Fruit fly (Drosophila melanogaster): ENCODE data around the gene CG7988.

CG7988 gene

dm6 chr3R:18255281-18255680 is 35.0 kb downstream of the CG7988 start, which contains the start of the genes Ada2a, Polr2D, Tgs1 and moi (continued):
- TF ChIP-seq pzg (GFP tag; optimal IDR thresholded peaks at IDR 0.05) (peak; percentile 72), CG2875 (GFP tag; optimal IDR thresholded peaks at IDR 0.05) (no peak), CG6813 (GFP tag; optimal IDR thresholded peaks at IDR 0.05) (no peak), E2f2 (GFP tag; IDR thresholded peaks at IDR 0.05) (peak; percentile 79), pan (optimal IDR thresholded peaks at IDR 0.05) (no peak), pan (GFP tag; optimal IDR thresholded peaks at IDR 0.05 in 1 of 2, IDR thresholded peaks at IDR 0.05 in 1 of 2) (no peak), jigr1 (GFP tag; IDR thresholded peaks at IDR 0.05) (no peak), CG4707 (GFP tag; optimal IDR thresholded peaks at IDR 0.05) (no peak), hb (GFP tag; IDR thresholded peaks at IDR 0.05; ENCODE audit: partially characterized antibody) (no peak), Asciz (GFP tag; optimal IDR thresholded peaks at IDR 0.05) (no peak), jing (GFP tag; optimal IDR thresholded peaks at IDR 0.05) (no peak), knrl (GFP tag; IDR thresholded peaks at IDR 0.05; ENCODE audit: partially characterized antibody) (peak; percentile 73), Hand (GFP tag; optimal IDR thresholded peaks at IDR 0.05) (no peak), CG42726 (GFP tag; IDR thresholded peaks at IDR 0.05; ENCODE audit: partially characterized antibody) (peak; percentile 73), Opbp (GFP tag; IDR thresholded peaks at IDR 0.05; ENCODE audit: partially characterized antibody) (peak; percentile 87), ara (GFP tag; IDR thresholded peaks at IDR 0.05) (no peak), CG2116 (GFP tag; optimal IDR thresholded peaks at IDR 0.05) (peak; percentile 66), CG15479 (GFP tag; optimal IDR thresholded peaks at IDR 0.05) (peak; percentile 64), mirr (GFP tag; optimal IDR thresholded peaks at IDR 0.05) (no peak), CG13287 (GFP tag; IDR thresholded peaks at IDR 0.05; ENCODE audit: partially characterized antibody) (peak; percentile 86), nmo (GFP tag; optimal IDR thresholded peaks at IDR 0.05) (peak; percentile 7), chm (GFP tag; IDR thresholded peaks at IDR 0.05) (no peak), HLH4C (GFP tag; IDR thresholded peaks at IDR 0.05; ENCODE audit: partially characterized antibody) (peak; percentile 66; the same call in 2 of the 3 replicates), CG3281 (GFP tag; optimal IDR thresholded peaks at IDR 0.05) (no peak), CHES-1-like (GFP tag; optimal IDR thresholded peaks at IDR 0.05) (peak; percentile 63), dimm (GFP tag; IDR thresholded peaks at IDR 0.05) (no peak), fu2 (GFP tag; optimal IDR thresholded peaks at IDR 0.05) (no peak), Oli (tag; optimal IDR thresholded peaks at IDR 0.05) (no peak), stwl (tag; optimal IDR thresholded peaks at IDR 0.05) (peak; percentile 49), PHDP (tag; optimal IDR thresholded peaks at IDR 0.05) (no peak), unpg (GFP tag; optimal IDR thresholded peaks at IDR 0.05) (no peak), CG3995 (GFP tag; optimal IDR thresholded peaks at IDR 0.05) (peak; percentile 10), Kr (GFP tag; optimal IDR thresholded peaks at IDR 0.05) (no peak), z (GFP tag; IDR thresholded peaks at IDR 0.05) (no peak), CG10274 (GFP tag; optimal IDR thresholded peaks at IDR 0.05) (no peak), en (GFP tag; optimal IDR thresholded peaks at IDR 0.05) (no peak), MBD-R2 (GFP tag; IDR thresholded peaks at IDR 0.05) (peak; percentile 96), Oaz (GFP tag; IDR thresholded peaks at IDR 0.05) (no peak), H2.0 (GFP tag; IDR thresholded peaks at IDR 0.05) (no peak), E2f1 (GFP tag; IDR thresholded peaks at IDR 0.05) (no peak), CG16813 (GFP tag; IDR thresholded peaks at IDR 0.05; ENCODE audit: partially characterized antibody) (peak; percentile 80), CG12744 (GFP tag; optimal IDR thresholded peaks at IDR 0.05) (no peak), Sox100B (GFP tag; optimal IDR thresholded peaks at IDR 0.05) (no peak), dm (GFP tag; optimal IDR thresholded peaks at IDR 0.05) (peak; percentile 55), HmgZ (tag; optimal IDR thresholded peaks at IDR 0.05) (peak; percentile 15), dmrt11E (tag; optimal IDR thresholded peaks at IDR 0.05) (no peak), Nf-YC (tag; optimal IDR thresholded peaks at IDR 0.05) (peak; percentile 5), MESR4 (GFP tag; optimal IDR thresholded peaks at IDR 0.05) (peak; percentile 78), CG5245 (GFP tag; optimal IDR thresholded peaks at IDR 0.05) (no peak), fd3F (GFP tag; optimal IDR thresholded peaks at IDR 0.05) (no peak), CG31224 (GFP tag; IDR thresholded peaks at IDR 0.05) (no peak)

Measured in whole organism, embryonic.